Fruit fly (Drosophila melanogaster) whole organism, embryonic: ENCODE measurements around the gene mof.

Experiments
- Bteb2 ChIP-seq: fragments of 200-800 bp; sonication (Bioruptor generic); optimal IDR thresholded peaks from 2 replicates; lab custom pipeline; 2016; ENCODE audit warnings: missing biosample characterization, missing genetic modification characterization
- CG10431 ChIP-seq: fragments of 200-800 bp; sonication (Bioruptor generic); optimal IDR thresholded peaks from 3 replicates; lab custom pipeline; 2018; ENCODE audit warnings: missing biosample characterization, mild to moderate bottlenecking, missing genetic modification characterization
- CG10979 ChIP-seq: fragments of 200-800 bp; sonication (Bioruptor generic); optimal IDR thresholded peaks from 2 replicates; lab custom pipeline; 2018; ENCODE audit warnings: missing biosample characterization, mild to moderate bottlenecking, missing genetic modification characterization, moderate library complexity
- CG11247 ChIP-seq: fragments of 200-800 bp; sonication (Bioruptor generic); IDR thresholded peaks from 2 replicates; pipeline ENCODE4 v1.3.6; 2022; ENCODE audit warnings: missing biosample characterization, missing genetic modification characterization
- CG17359 ChIP-seq: fragments of 200-800 bp; sonication (Bioruptor generic); optimal IDR thresholded peaks from 3 replicates; lab custom pipeline; 2018; ENCODE audit warnings: missing biosample characterization, mild to moderate bottlenecking, missing genetic modification characterization, moderate library complexity
- CG32767 ChIP-seq: fragments of 200-800 bp; sonication (Bioruptor generic); IDR thresholded peaks from 2 replicates; pipeline ENCODE4 v1.3.6; 2022; ENCODE audit warnings: missing biosample characterization, missing genetic modification characterization
- CG33213 ChIP-seq: fragments of 200-800 bp; sonication (Bioruptor generic); optimal IDR thresholded peaks from 3 replicates; lab custom pipeline; 2016; ENCODE audit warnings: missing biosample characterization, missing genetic modification characterization
- CG43689 ChIP-seq: fragments of 200-800 bp; sonication (Bioruptor generic); IDR thresholded peaks from 2 replicates; pipeline ENCODE4 v1.3.6; 2022; ENCODE audit warnings: missing biosample characterization, missing genetic modification characterization
- CG8388 ChIP-seq: fragments of 200-800 bp; sonication (Bioruptor generic); optimal IDR thresholded peaks from 2 replicates; lab custom pipeline; 2019; ENCODE audit warnings: missing biosample characterization, mild to moderate bottlenecking, missing genetic modification characterization, moderate library complexity
- CG9437 ChIP-seq: fragments of 200-800 bp; sonication (Bioruptor generic); optimal IDR thresholded peaks from 2 replicates; lab custom pipeline; 2018; ENCODE audit warnings: missing biosample characterization, mild to moderate bottlenecking, missing genetic modification characterization
- Dfd ChIP-seq, 2 experiments: fragments of >200 bp; optimal IDR thresholded peaks; 2 replicates each; lab custom pipeline; 2017; ENCODE audit warnings: missing biosample characterization in 2 of 2, missing genetic modification characterization in 2 of 2
- Dll ChIP-seq: fragments of 200-800 bp; sonication (Bioruptor generic); IDR thresholded peaks from 4 replicates; pipeline ENCODE4 v1.3.6; 2022; ENCODE audit warnings: missing biosample characterization, missing genetic modification characterization; ENCODE audit not compliant: partially characterized antibody
- Dp ChIP-seq: fragments of 200-800 bp; sonication (Bioruptor generic); optimal IDR thresholded peaks from 2 replicates; lab custom pipeline; 2018; ENCODE audit warnings: missing biosample characterization, mild to moderate bottlenecking, missing genetic modification characterization, moderate library complexity
- HLH54F ChIP-seq: fragments of 200-800 bp; sonication (Bioruptor generic); optimal IDR thresholded peaks from 3 replicates; lab custom pipeline; 2016; ENCODE audit warnings: missing biosample characterization, missing genetic modification characterization
- HmgZ ChIP-seq: fragments of 200-800 bp; sonication (Bioruptor generic); optimal IDR thresholded peaks from 2 replicates; lab custom pipeline; 2018; ENCODE audit warnings: missing biosample characterization, mild to moderate bottlenecking, missing genetic modification characterization
- Jarid2 ChIP-seq: fragments of 200-800 bp; sonication (Bioruptor generic); optimal IDR thresholded peaks from 3 replicates; lab custom pipeline; 2017; ENCODE audit warnings: mild to moderate bottlenecking, missing biosample characterization, missing genetic modification reagents, missing genetic modification characterization
- Lpt ChIP-seq: fragments of >200 bp; optimal IDR thresholded peaks from 2 replicates; lab custom pipeline; 2018; ENCODE audit warnings: missing biosample characterization, missing genetic modification characterization
- NC2α ChIP-seq: fragments of 200-800 bp; sonication (Bioruptor generic); optimal IDR thresholded peaks from 2 replicates; lab custom pipeline; 2016; ENCODE audit warnings: missing biosample characterization, missing genetic modification characterization
- Opbp ChIP-seq: fragments of 200-800 bp; sonication (Bioruptor generic); IDR thresholded peaks from 3 replicates; pipeline ENCODE4 v1.3.6; 2022; ENCODE audit warnings: missing biosample characterization, missing genetic modification characterization; ENCODE audit not compliant: partially characterized antibody
- Pdp1 ChIP-seq, 2 experiments: fragments of 200-800 bp; sonication (Bioruptor generic); optimal IDR thresholded peaks; 3 replicates each; lab custom pipeline; 2016; ENCODE audit warnings: missing biosample characterization in 2 of 2, missing genetic modification characterization in 2 of 2, mild to moderate bottlenecking in 1 of 2, moderate library complexity in 1 of 2
- Poxn ChIP-seq: fragments of 200-800 bp; sonication (Bioruptor generic); IDR thresholded peaks from 2 replicates; pipeline ENCODE4 v1.3.6; 2022; ENCODE audit warnings: missing biosample characterization, missing genetic modification characterization
- Sox102F ChIP-seq: fragments of 200-800 bp; sonication (Bioruptor generic); optimal IDR thresholded peaks from 2 replicates; lab custom pipeline; 2018; ENCODE audit warnings: missing biosample characterization, mild to moderate bottlenecking, missing genetic modification characterization, moderate library complexity
- Ssrp ChIP-seq: fragments of 200-800 bp; sonication (Bioruptor generic); optimal IDR thresholded peaks from 2 replicates; lab custom pipeline; 2018; ENCODE audit warnings: missing biosample characterization, mild to moderate bottlenecking, missing genetic modification characterization, moderate library complexity
- Stat92E ChIP-seq, 3 experiments: fragments of >200 bp in 2 of 3; fragments of 200-800 bp in 1 of 3; sonication (Bioruptor generic) in 1 of 3; optimal IDR thresholded peaks; 2 replicates each; lab custom pipeline; 2017 to 2019; ENCODE audit warnings: missing biosample characterization in 3 of 3, missing genetic modification characterization in 3 of 3, mild to moderate bottlenecking in 1 of 3, moderate library complexity in 1 of 3
- bowl ChIP-seq: fragments of 200-800 bp; sonication (Bioruptor generic); IDR thresholded peaks from 2 replicates; pipeline ENCODE4 v1.3.6; 2022; ENCODE audit warnings: missing biosample characterization, missing genetic modification characterization
- chm ChIP-seq: fragments of 200-800 bp; sonication (Bioruptor generic); IDR thresholded peaks from 2 replicates; pipeline ENCODE4 v1.3.6; 2022; ENCODE audit warnings: missing biosample characterization, missing genetic modification characterization
- chn ChIP-seq: fragments of 200-800 bp; sonication (Bioruptor generic); optimal IDR thresholded peaks from 2 replicates; lab custom pipeline; 2016; ENCODE audit warnings: missing biosample characterization, missing genetic modification characterization
- corto ChIP-seq: fragments of 200-800 bp; sonication (Bioruptor generic); optimal IDR thresholded peaks from 2 replicates; lab custom pipeline; 2016; ENCODE audit warnings: missing biosample characterization, mild to moderate bottlenecking, missing genetic modification characterization, moderate library complexity
- cwo ChIP-seq: fragments of 200-800 bp; sonication (Bioruptor generic); optimal IDR thresholded peaks from 3 replicates; lab custom pipeline; 2017; ENCODE audit warnings: missing biosample characterization, missing genetic modification characterization, mild to moderate bottlenecking, moderate library complexity, missing genetic modification reagents
- en ChIP-seq: fragments of 200-800 bp; sonication (Bioruptor generic); optimal IDR thresholded peaks from 2 replicates; lab custom pipeline; 2016; ENCODE audit warnings: missing biosample characterization, missing genetic modification characterization
- eve ChIP-seq, 2 experiments: fragments of >200 bp; optimal IDR thresholded peaks; 2 replicates each; lab custom pipeline; 2017; ENCODE audit warnings: missing biosample characterization in 2 of 2, missing genetic modification characterization in 2 of 2
- grn ChIP-seq: fragments of 200-800 bp; sonication (Bioruptor generic); optimal IDR thresholded peaks from 3 replicates; lab custom pipeline; 2017; ENCODE audit warnings: missing biosample characterization, missing genetic modification characterization
- hkb ChIP-seq, 2 experiments: fragments of 200-800 bp in 1 of 2; fragments of >200 bp in 1 of 2; sonication (Bioruptor generic) in 1 of 2; IDR thresholded peaks in 1 of 2; optimal IDR thresholded peaks in 1 of 2; 2 replicates each; pipeline versions ENCODE4 v1.3.6 to Lab custom; 2017 to 2022; ENCODE audit warnings: missing biosample characterization in 1 of 2, missing genetic modification characterization in 1 of 2
- lab ChIP-seq: fragments of 200-800 bp; sonication (Bioruptor generic); optimal IDR thresholded peaks from 3 replicates; lab custom pipeline; 2017; ENCODE audit warnings: missing biosample characterization, missing genetic modification characterization, mild to moderate bottlenecking, moderate library complexity, missing genetic modification reagents
- mam ChIP-seq: fragments of 200-800 bp; sonication (Bioruptor generic); optimal IDR thresholded peaks from 3 replicates; lab custom pipeline; 2016; ENCODE audit warnings: missing biosample characterization, missing genetic modification characterization
- nerfin-1 ChIP-seq: fragments of 200-800 bp; sonication (Bioruptor generic); optimal IDR thresholded peaks from 3 replicates; lab custom pipeline; 2019; ENCODE audit warnings: missing biosample characterization, mild to moderate bottlenecking, missing genetic modification characterization, moderate library complexity
- oc ChIP-seq: fragments of 200-800 bp; sonication (Bioruptor generic); optimal IDR thresholded peaks from 2 replicates; lab custom pipeline; 2018; ENCODE audit warnings: missing biosample characterization, mild to moderate bottlenecking, missing genetic modification characterization, moderate library complexity
- otp ChIP-seq: fragments of 200-800 bp; sonication (Bioruptor generic); IDR thresholded peaks from 3 replicates; pipeline ENCODE4, ENCODE4 v1.3.6; 2022; ENCODE audit warnings: missing biosample characterization, missing genetic modification characterization
- phol ChIP-seq: fragments of 200-800 bp; sonication (Bioruptor generic); optimal IDR thresholded peaks from 3 replicates; lab custom pipeline; 2018; ENCODE audit warnings: missing biosample characterization, mild to moderate bottlenecking, missing genetic modification characterization, moderate library complexity
- pzg ChIP-seq: fragments of 200-800 bp; sonication (Bioruptor generic); optimal IDR thresholded peaks from 3 replicates; lab custom pipeline; 2018; ENCODE audit warnings: missing biosample characterization, mild to moderate bottlenecking, missing genetic modification characterization, moderate library complexity
- repo ChIP-seq: fragments of 200-800 bp; sonication (Bioruptor generic); optimal IDR thresholded peaks from 2 replicates; lab custom pipeline; 2016; ENCODE audit warnings: missing biosample characterization, missing genetic modification characterization
- run ChIP-seq: fragments of 200-800 bp; sonication (Bioruptor generic); optimal IDR thresholded peaks from 3 replicates; lab custom pipeline; 2018; ENCODE audit warnings: missing biosample characterization, mild to moderate bottlenecking, missing genetic modification characterization
- schlank ChIP-seq: fragments of 200-800 bp; sonication (Bioruptor generic); optimal IDR thresholded peaks from 2 replicates; lab custom pipeline; 2018; ENCODE audit warnings: missing biosample characterization, mild to moderate bottlenecking, missing genetic modification characterization
- so ChIP-seq: fragments of 200-800 bp; sonication (Bioruptor generic); IDR thresholded peaks from 3 replicates; pipeline ENCODE4 v1.3.6; 2022; ENCODE audit warnings: missing biosample characterization, missing genetic modification characterization
- stc ChIP-seq: fragments of 200-800 bp; sonication (Bioruptor generic); IDR thresholded peaks from 2 replicates; pipeline ENCODE4 v1.3.6; 2022; ENCODE audit warnings: missing biosample characterization, missing genetic modification characterization
- twi ChIP-seq: fragments of 200-800 bp; optimal IDR thresholded peaks from 2 replicates; lab custom pipeline; 2019; ENCODE audit warnings: missing biosample characterization, mild to moderate bottlenecking, missing genetic modification characterization, moderate library complexity
- unpg ChIP-seq: fragments of 200-800 bp; sonication (Bioruptor generic); optimal IDR thresholded peaks from 3 replicates; lab custom pipeline; 2018; ENCODE audit warnings: missing biosample characterization, mild to moderate bottlenecking, missing genetic modification characterization, moderate library complexity

mof gene

DNA sequence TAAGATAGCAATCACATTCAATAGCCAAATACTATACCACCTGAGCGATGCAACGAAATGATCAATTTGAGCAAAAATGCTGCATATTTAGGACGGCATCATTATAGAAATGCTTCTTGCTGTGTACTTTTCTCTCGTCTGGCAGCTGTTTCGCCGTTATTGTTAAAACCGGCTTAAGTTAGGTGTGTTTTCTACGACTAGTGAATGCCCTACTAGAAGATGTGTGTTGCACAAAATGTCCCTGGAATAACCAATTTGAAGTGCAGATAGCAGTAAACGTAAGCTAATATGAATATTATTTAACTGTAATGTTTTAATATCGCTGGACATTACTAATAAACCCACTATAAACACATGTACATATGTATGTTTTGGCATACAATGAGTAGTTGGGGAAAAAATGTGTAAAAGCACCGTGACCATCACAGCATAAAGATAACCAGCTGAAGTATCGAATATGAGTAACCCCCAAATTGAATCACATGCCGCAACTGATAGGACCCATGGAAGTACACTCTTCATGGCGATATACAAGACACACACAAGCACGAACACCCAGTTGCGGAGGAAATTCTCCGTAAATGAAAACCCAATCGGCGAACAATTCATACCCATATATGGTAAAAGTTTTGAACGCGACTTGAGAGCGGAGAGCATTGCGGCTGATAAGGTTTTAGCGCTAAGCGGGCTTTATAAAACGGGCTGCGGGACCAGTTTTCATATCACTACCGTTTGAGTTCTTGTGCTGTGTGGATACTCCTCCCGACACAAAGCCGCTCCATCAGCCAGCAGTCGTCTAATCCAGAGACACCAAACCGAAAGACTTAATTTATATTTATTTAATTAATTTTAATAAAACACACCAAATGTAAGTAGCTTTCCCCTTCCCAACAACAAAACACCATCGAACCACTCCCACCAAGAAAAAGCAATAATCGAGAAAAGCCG, 23.8 kb upstream of the mof start, which contains the start of gene Act5C (continued):
- peak; percentile 37 for TF ChIP-seq grn
- peak; percentile 86 for TF ChIP-seq CG9437 (GFP tag; lab: Kevin White, UChicago)
- TF ChIP-seq CG43689 (GFP tag; lab: Robert Waterston, UW): peak; percentile 82
- TF ChIP-seq otp (GFP tag; lab: Robert Waterston, UW): peak; percentile 91
- peak; percentile 77 for TF ChIP-seq Jarid2 (GFP tag; lab: Kevin White, UChicago)
- TF ChIP-seq bowl (GFP tag; lab: Robert Waterston, UW): peak; percentile 81
- TF ChIP-seq schlank: peak; percentile 85
- TF ChIP-seq lab: peak; percentile 94
- peak; percentile 9 for TF ChIP-seq pzg (GFP tag; lab: Kevin White, UChicago)
- peak; percentile 92 for TF ChIP-seq stc (GFP tag; lab: Robert Waterston, UW)
- peak; percentile 78 for TF ChIP-seq CG11247 (GFP tag; lab: Robert Waterston, UW)
- TF ChIP-seq hkb (optimal IDR thresholded peaks at IDR 0.05; lab: Kevin White, UChicago): no peak
- TF ChIP-seq hkb (GFP tag; IDR thresholded peaks at IDR 0.05; lab: Robert Waterston, UW): peak; percentile 94
- peak; percentile 95 for TF ChIP-seq CG33213
- no peak for TF ChIP-seq Dll (GFP tag; lab: Robert Waterston, UW)
- peak; percentile 86 for TF ChIP-seq Bteb2
- peak; percentile 95 for TF ChIP-seq oc
- TF ChIP-seq twi (tag; lab: Kevin White, UChicago): peak; percentile 84
- TF ChIP-seq Ssrp (tag; lab: Kevin White, UChicago): peak; percentile 87
- peak; percentile 93 for TF ChIP-seq CG8388 (GFP tag; lab: Kevin White, UChicago)
- peak; percentile 93 for TF ChIP-seq chm
- TF ChIP-seq unpg (GFP tag; lab: Kevin White, UChicago): peak; percentile 96
- no peak for TF ChIP-seq Opbp
- peak; percentile 96 for TF ChIP-seq chn
- peak; percentile 91 for TF ChIP-seq nerfin-1 (tag; lab: Kevin White, UChicago)
- peak; percentile 86 for TF ChIP-seq run (tag; lab: Kevin White, UChicago)
- TF ChIP-seq CG10431: peak; percentile 55
- peak; percentile 90 for TF ChIP-seq HmgZ (tag; lab: Kevin White, UChicago)
- TF ChIP-seq Poxn (GFP tag; lab: Robert Waterston, UW): 0 out of 2 replicates have a peak, but pooled peaks have one; percentile 76
- peak; percentile 93 for TF ChIP-seq NC2α
- peak; percentile 90 for TF ChIP-seq en (GFP tag; lab: Kevin White, UChicago)
- TF ChIP-seq corto (GFP tag; lab: Kevin White, UChicago): no peak
- peak; percentile 95 for TF ChIP-seq CG17359 (tag; lab: Kevin White, UChicago)
- peak; percentile 90 for TF ChIP-seq HLH54F (GFP tag; lab: Kevin White, UChicago)
- TF ChIP-seq CG10979 (tag; lab: Kevin White, UChicago): peak; percentile 96
- TF ChIP-seq Stat92E (GFP tag; optimal IDR thresholded peaks at IDR 0.05; lab: Kevin White, UChicago): peak in 1 of 3 experiments; percentile 82
- peak; percentile 92 for TF ChIP-seq mam
- TF ChIP-seq Dfd (GFP tag; optimal IDR thresholded peaks at IDR 0.05; lab: Kevin White, UChicago): no peak
- TF ChIP-seq Pdp1 (GFP tag; optimal IDR thresholded peaks at IDR 0.05; lab: Kevin White, UChicago): peak; percentile 94 to 96
- TF ChIP-seq phol: peak; percentile 93
- peak; percentile 90 for TF ChIP-seq CG32767 (GFP tag; lab: Robert Waterston, UW)
- TF ChIP-seq cwo (GFP tag; lab: Kevin White, UChicago): peak; percentile 82
- peak; percentile 95 for TF ChIP-seq repo
- TF ChIP-seq so (GFP tag; lab: Robert Waterston, UW): peak; percentile 93
- peak in 1 of 2 experiments; percentile 56 for TF ChIP-seq eve (GFP tag; optimal IDR thresholded peaks at IDR 0.05; lab: Kevin White, UChicago)
- no peak for TF ChIP-seq Lpt (GFP tag; lab: Kevin White, UChicago)
- peak; percentile 94 for TF ChIP-seq Sox102F (GFP tag; lab: Kevin White, UChicago)
- no peak for TF ChIP-seq Dp
